Fruit fly (Drosophila melanogaster): ENCODE data around the gene nom.

nom gene

dm6 chr3R:8712722-8713131, 10.2 kb upstream of the nom start, which contains the start of gene CG8112:
Gene CG8112, plus strand, starts transcription at chr3R:8712933.
- no peak for TF ChIP-seq sens-2 (GFP tag; IDR thresholded peaks at IDR 0.05)
- no peak for TF ChIP-seq CG11560 (tag; IDR thresholded peaks at IDR 0.05)
- TF ChIP-seq CG10979 (tag; optimal IDR thresholded peaks at IDR 0.05) = peak; percentile 11
- TF ChIP-seq Chrac-16 (GFP tag; optimal IDR thresholded peaks at IDR 0.05) = no peak
- TF ChIP-seq CG15479 (GFP tag; optimal IDR thresholded peaks at IDR 0.05) = no peak
- TF ChIP-seq CG9727 (GFP tag; optimal IDR thresholded peaks at IDR 0.05) = peak; percentile 28
- no peak for TF ChIP-seq eyg (GFP tag; optimal IDR thresholded peaks at IDR 0.05)
- no peak for TF ChIP-seq H2.0 (GFP tag; IDR thresholded peaks at IDR 0.05)
- TF ChIP-seq Vsx1 (GFP tag; optimal IDR thresholded peaks at IDR 0.05) = peak; percentile 7
- TF ChIP-seq unpg (GFP tag; optimal IDR thresholded peaks at IDR 0.05) = peak; percentile 0
- peak; percentile 19 for TF ChIP-seq CG12391 (tag; optimal IDR thresholded peaks at IDR 0.05)
- peak; percentile 15 for TF ChIP-seq ATbp (GFP tag; optimal IDR thresholded peaks at IDR 0.05)
- peak; percentile 6 for TF ChIP-seq Nf-YB (GFP tag; optimal IDR thresholded peaks at IDR 0.05)
- peak; percentile 23 for TF ChIP-seq CG13775 (GFP tag; optimal IDR thresholded peaks at IDR 0.05)
- peak; percentile 24 for TF ChIP-seq cwo (GFP tag; optimal IDR thresholded peaks at IDR 0.05)
- TF ChIP-seq Hand (GFP tag; optimal IDR thresholded peaks at IDR 0.05) = peak; percentile 39
- TF ChIP-seq odd (GFP tag; optimal IDR thresholded peaks at IDR 0.05) = peak; percentile 45
- TF ChIP-seq CG7357 (GFP tag; IDR thresholded peaks at IDR 0.05) = no peak
- peak; percentile 12 for TF ChIP-seq Asciz (GFP tag; optimal IDR thresholded peaks at IDR 0.05)
- TF ChIP-seq CG18619 (GFP tag; optimal IDR thresholded peaks at IDR 0.05) = peak; percentile 42
- no peak for TF ChIP-seq CG16863 (GFP tag; optimal IDR thresholded peaks at IDR 0.05)
- peak; percentile 3 for TF ChIP-seq nmo (GFP tag; optimal IDR thresholded peaks at IDR 0.05)
- peak; percentile 16 for TF ChIP-seq CG10209 (GFP tag; optimal IDR thresholded peaks at IDR 0.05)
- TF ChIP-seq CG4328 (GFP tag; optimal IDR thresholded peaks at IDR 0.05) = no peak
- TF ChIP-seq CG1647 (GFP tag; optimal IDR thresholded peaks at IDR 0.05) = no peak
- TF ChIP-seq CG42726 (GFP tag; IDR thresholded peaks at IDR 0.05; ENCODE audit: partially characterized antibody) = no peak
- TF ChIP-seq CG8388 (GFP tag; optimal IDR thresholded peaks at IDR 0.05) = peak; percentile 14
- peak; percentile 64 for TF ChIP-seq gem (tag; optimal IDR thresholded peaks at IDR 0.05)
- TF ChIP-seq CG16813 (GFP tag; IDR thresholded peaks at IDR 0.05; ENCODE audit: partially characterized antibody) = no peak
- peak; percentile 13 for TF ChIP-seq fd96Cb (tag; optimal IDR thresholded peaks at IDR 0.05)
- no peak for TF ChIP-seq CG12744 (GFP tag; optimal IDR thresholded peaks at IDR 0.05)
- peak; percentile 6 for TF ChIP-seq CG14710 (tag; optimal IDR thresholded peaks at IDR 0.05)
- TF ChIP-seq CG17829 (tag; optimal IDR thresholded peaks at IDR 0.05) = peak; percentile 21
- peak in 1 of 3 experiments; percentile 2 for TF ChIP-seq lola (GFP tag; optimal IDR thresholded peaks at IDR 0.05)
- peak; percentile 30; the same call in 1 of the 2 replicates for TF ChIP-seq Rfx (GFP tag; IDR thresholded peaks at IDR 0.05)
- peak; percentile 32 for TF ChIP-seq lbe (GFP tag; optimal IDR thresholded peaks at IDR 0.05)
- TF ChIP-seq CG10543 (GFP tag; optimal IDR thresholded peaks at IDR 0.05) = peak; percentile 16
- peak; percentile 5 for TF ChIP-seq gcm (GFP tag; optimal IDR thresholded peaks at IDR 0.05)
- TF ChIP-seq sens (GFP tag) = peak; percentile 12
- TF ChIP-seq gsb-n (tag; optimal IDR thresholded peaks at IDR 0.05) = no peak
- no peak for TF ChIP-seq HLH54F (GFP tag; optimal IDR thresholded peaks at IDR 0.05)
- TF ChIP-seq bcd (GFP tag; optimal IDR thresholded peaks at IDR 0.05) = peak; percentile 16
- no peak for TF ChIP-seq pros (GFP tag; optimal IDR thresholded peaks at IDR 0.05)
- peak; percentile 35; the same call in 1 of the 2 replicates for TF ChIP-seq Drgx (GFP tag; IDR thresholded peaks at IDR 0.05)
- TF ChIP-seq CG18262 (tag; optimal IDR thresholded peaks at IDR 0.05) = peak; percentile 57
- TF ChIP-seq Hmr (GFP tag; optimal IDR thresholded peaks at IDR 0.05) = peak; percentile 46
- 0 out of 2 replicates have a peak, but pooled peaks have one; percentile 21 for TF ChIP-seq CG9932 (GFP tag; IDR thresholded peaks at IDR 0.05)
- no peak for TF ChIP-seq exex (tag; optimal IDR thresholded peaks at IDR 0.05)
- TF ChIP-seq CG9817 (tag; optimal IDR thresholded peaks at IDR 0.05) = no peak

Data from whole organism, embryonic.